Fruit fly (Drosophila melanogaster) whole organism, pupa: ENCODE results near the gene ida.
A peak's percentile ranks its signal among the peaks of the same experiment; 100 is the strongest.

Experiments used
- CG10348 ChIP-seq: fragments of 200-800 bp; sonication (Bioruptor generic); IDR thresholded peaks from 2 replicates; pipeline ENCODE4 v1.3.6; 2022; ENCODE audit warnings: missing biosample characterization, missing genetic modification characterization
- CG12605 ChIP-seq: fragments of 200-800 bp; sonication (Bioruptor generic); IDR thresholded peaks from 2 replicates; pipeline ENCODE4 v1.3.6; 2022; ENCODE audit warnings: missing biosample characterization, missing genetic modification characterization
- CG13204 ChIP-seq: fragments of 200-800 bp; sonication (Bioruptor generic); optimal IDR thresholded peaks from 2 replicates; lab custom pipeline; 2018; ENCODE audit warnings: missing biosample characterization, mild to moderate bottlenecking, missing genetic modification characterization, moderate library complexity
- CG14655 ChIP-seq: fragments of 200-800 bp; sonication (Bioruptor generic); optimal IDR thresholded peaks from 3 replicates; lab custom pipeline; 2017; ENCODE audit warnings: mild to moderate bottlenecking, missing biosample characterization, missing genetic modification reagents, missing genetic modification characterization
- CG15710 ChIP-seq: fragments of 200-800 bp; sonication (Bioruptor generic); optimal IDR thresholded peaks from 2 replicates; lab custom pipeline; 2018; ENCODE audit warnings: missing biosample characterization, mild to moderate bottlenecking, missing genetic modification characterization, moderate library complexity
- CG17806 ChIP-seq: fragments of 200-800 bp; sonication (Bioruptor generic); optimal IDR thresholded peaks from 2 replicates; lab custom pipeline; 2018; ENCODE audit warnings: missing biosample characterization, mild to moderate bottlenecking, missing genetic modification characterization, moderate library complexity
- CG32121 ChIP-seq: fragments of 200-800 bp; sonication (Bioruptor generic); IDR thresholded peaks from 2 replicates; pipeline ENCODE4 v1.3.6; 2022; ENCODE audit warnings: missing biosample characterization, missing genetic modification characterization
- CG34367 ChIP-seq: fragments of 200-800 bp; sonication (Bioruptor generic); optimal IDR thresholded peaks from 2 replicates; lab custom pipeline; 2018; ENCODE audit warnings: missing biosample characterization, mild to moderate bottlenecking, missing genetic modification characterization
- CG4496 ChIP-seq: fragments of 200-800 bp; sonication (Bioruptor generic); IDR thresholded peaks from 3 replicates; pipeline ENCODE4 v1.3.6; 2022; ENCODE audit warnings: missing biosample characterization, missing genetic modification characterization
- CG8159 ChIP-seq: fragments of 200-800 bp; sonication (Bioruptor generic); optimal IDR thresholded peaks from 3 replicates; lab custom pipeline; 2018; ENCODE audit warnings: missing biosample characterization, mild to moderate bottlenecking, missing genetic modification characterization, moderate library complexity
- CG8301 ChIP-seq: fragments of 200-800 bp; sonication (Bioruptor generic); optimal IDR thresholded peaks from 2 replicates; lab custom pipeline; 2018; ENCODE audit warnings: missing biosample characterization, mild to moderate bottlenecking, missing genetic modification characterization
- CG9948 ChIP-seq: fragments of 200-800 bp; sonication (Bioruptor generic); optimal IDR thresholded peaks from 2 replicates; lab custom pipeline; 2018; ENCODE audit warnings: missing biosample characterization, mild to moderate bottlenecking, missing genetic modification characterization, moderate library complexity
- D1 ChIP-seq: fragments of 200-800 bp; sonication (Bioruptor generic); optimal IDR thresholded peaks from 2 replicates; lab custom pipeline; 2018; ENCODE audit warnings: missing biosample characterization, mild to moderate bottlenecking, missing genetic modification characterization, moderate library complexity
- EcR ChIP-seq: fragments of 200-800 bp; sonication (Bioruptor generic); optimal IDR thresholded peaks from 3 replicates; lab custom pipeline; 2019; ENCODE audit warnings: missing biosample characterization, missing genetic modification characterization, mild to moderate bottlenecking, moderate library complexity, missing genetic modification reagents
- Ets98B ChIP-seq: fragments of 200-800 bp; sonication (Bioruptor generic); IDR thresholded peaks from 2 replicates; pipeline ENCODE4 v1.3.6; 2022; ENCODE audit warnings: missing biosample characterization, missing genetic modification characterization
- Pif1A ChIP-seq: fragments of 200-800 bp; sonication (Bioruptor generic); optimal IDR thresholded peaks from 3 replicates; lab custom pipeline; 2016; ENCODE audit warnings: missing biosample characterization, missing genetic modification characterization
- Pif1B ChIP-seq: fragments of 200-800 bp; sonication (Bioruptor generic); optimal IDR thresholded peaks from 3 replicates; lab custom pipeline; 2016; ENCODE audit warnings: missing biosample characterization, missing genetic modification characterization
- Snoo ChIP-seq: fragments of 200-800 bp; sonication (Bioruptor generic); optimal IDR thresholded peaks from 3 replicates; lab custom pipeline; 2017; ENCODE audit warnings: missing biosample characterization, mild to moderate bottlenecking, missing genetic modification characterization, inconsistent platforms
- fd96Ca ChIP-seq: fragments of 200-800 bp; sonication (Bioruptor generic); IDR thresholded peaks from 3 replicates; pipeline ENCODE4 v1.3.6; 2022; ENCODE audit warnings: missing biosample characterization, missing genetic modification characterization
- gl ChIP-seq: fragments of 200-800 bp; sonication (Bioruptor generic); optimal IDR thresholded peaks from 2 replicates; lab custom pipeline; 2018; ENCODE audit warnings: missing biosample characterization, mild to moderate bottlenecking, missing genetic modification characterization
- rn ChIP-seq: fragments of 200-800 bp; sonication (Bioruptor generic); IDR thresholded peaks from 2 replicates; pipeline ENCODE4 v1.3.6; 2022; ENCODE audit warnings: missing biosample characterization, missing genetic modification characterization

ida gene

DNA sequence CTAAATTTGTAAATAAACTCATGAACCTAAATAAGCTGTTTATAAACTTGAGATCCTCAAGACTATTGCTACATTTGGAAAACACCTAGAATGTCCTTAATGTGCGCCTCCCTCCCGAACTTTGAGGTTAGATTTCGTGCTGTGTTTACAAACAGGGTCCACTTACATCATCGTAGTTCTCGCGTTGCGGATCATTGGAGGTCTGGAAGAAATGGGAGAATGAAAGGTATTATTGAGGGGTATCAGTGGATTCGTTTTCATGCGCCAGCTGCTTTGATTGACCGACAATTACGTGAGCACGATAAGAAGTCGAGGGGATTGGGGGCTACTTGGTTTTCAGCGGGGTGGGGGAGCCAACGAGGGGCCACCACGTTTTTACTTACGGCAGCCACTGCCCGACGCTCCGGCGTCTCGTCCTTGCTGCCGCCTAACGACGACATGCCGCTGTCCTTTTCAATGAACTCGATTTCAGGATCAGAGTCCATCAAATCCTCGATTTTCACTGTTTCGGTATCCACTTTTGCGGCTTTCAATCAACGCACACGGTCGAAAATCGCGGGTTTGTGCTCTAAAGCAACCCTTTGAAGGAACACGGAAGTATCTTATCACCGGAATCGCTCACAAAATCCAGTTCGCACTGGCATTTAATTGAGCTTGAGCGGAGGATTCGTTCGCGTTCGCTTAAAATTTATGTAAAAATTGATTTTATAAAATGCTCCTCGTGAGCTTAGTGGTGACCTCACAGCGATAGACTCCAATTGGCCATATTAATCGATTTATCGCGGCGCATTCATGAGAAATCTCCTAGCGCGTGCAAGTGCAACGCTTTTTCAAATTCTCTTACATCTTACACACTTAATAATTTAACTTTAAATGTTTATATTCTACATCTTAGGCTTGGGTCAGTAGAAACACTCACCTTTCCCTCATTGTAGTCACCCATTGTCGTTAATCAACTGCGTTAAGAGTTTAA, 4.0 kb downstream of the ida start:
- TF ChIP-seq rn (GFP tag; lab: Robert Waterston, UW), result no peak
- peak; percentile 87 for TF ChIP-seq EcR (GFP tag; lab: Kevin White, UChicago)

dm6 chr3L:3909831-3910230, 4.7 kb downstream of the ida start, which contains the start of gene mge:
TSS of gene mge (minus strand) at chr3L:3909931.
- TF ChIP-seq Ets98B (no peak), CG14655 (GFP tag; lab: Kevin White, UChicago) (no peak)

DNA sequence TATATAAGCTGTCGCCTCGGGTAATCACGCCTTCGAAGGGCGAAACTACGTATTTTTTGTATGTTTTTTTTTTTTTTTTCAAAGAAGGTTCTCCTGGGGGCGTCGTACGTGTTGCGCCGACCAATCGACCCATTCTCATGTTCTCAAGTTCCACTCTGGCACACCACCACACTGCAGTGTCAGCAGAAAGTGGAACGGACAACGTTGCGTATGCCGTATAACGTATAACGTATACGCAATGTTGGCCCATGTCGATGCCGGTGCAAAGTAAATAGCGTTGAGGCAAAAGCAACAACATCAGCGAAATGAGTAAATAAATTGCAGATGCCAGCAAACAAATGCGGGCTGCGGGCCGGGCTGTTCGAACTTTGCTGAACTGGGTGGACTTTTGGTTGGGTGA, 7.0 kb downstream of the ida start:
- TF ChIP-seq rn (GFP tag; lab: Robert Waterston, UW) (no peak), CG34367 (tag; lab: Kevin White, UChicago) (no peak), CG9948 (tag; lab: Kevin White, UChicago) (no peak), gl (tag; lab: Kevin White, UChicago) (no peak), D1 (tag; lab: Kevin White, UChicago) (no peak), Pif1A (no peak), Ets98B (no peak), CG17806 (no peak), Pif1B (GFP tag; lab: Kevin White, UChicago) (no peak), CG4496 (GFP tag; lab: Robert Waterston, UW) (no peak), CG14655 (GFP tag; lab: Kevin White, UChicago) (no peak), Snoo (tag; lab: Kevin White, UChicago) (no peak), CG15710 (tag; lab: Kevin White, UChicago) (no peak), CG8301 (tag; lab: Kevin White, UChicago) (no peak), CG32121 (GFP tag; lab: Robert Waterston, UW) (no peak), fd96Ca (GFP tag; lab: Robert Waterston, UW) (no peak), CG10348 (no peak), CG8159 (no peak)
- TF ChIP-seq, all 21 proteins: peak for 0

DNA sequence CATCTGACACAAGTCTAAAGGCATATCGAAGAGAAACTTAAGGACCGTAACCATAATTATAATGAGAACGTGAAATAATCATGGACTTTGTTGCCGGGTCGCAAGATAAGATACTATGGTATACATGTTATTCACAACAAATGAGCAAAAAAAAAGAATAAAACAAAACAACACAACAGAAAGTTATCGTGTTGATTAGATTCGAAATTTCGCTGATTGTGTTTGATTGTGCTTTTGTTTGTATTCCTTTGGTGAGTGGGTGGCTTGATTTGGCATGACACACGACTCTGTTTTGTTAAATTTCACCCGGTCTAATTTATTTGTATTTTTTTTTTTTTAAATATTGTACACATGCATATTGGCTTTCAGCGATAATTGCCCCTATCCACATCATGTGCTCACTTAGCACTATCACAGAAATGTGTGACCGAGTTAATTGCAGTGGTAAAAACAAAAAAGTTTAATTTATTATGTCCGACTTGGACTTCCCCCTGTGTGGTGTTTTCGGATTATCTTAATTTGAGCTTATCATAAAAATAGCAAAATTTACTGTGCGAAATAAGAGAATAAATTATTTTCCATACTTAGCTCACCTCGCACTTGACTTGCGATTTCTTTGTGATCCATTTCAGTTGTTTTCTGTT, 18.6 kb downstream of the ida start:
- TF ChIP-seq CG9948 (tag; lab: Kevin White, UChicago), result no peak
- TF ChIP-seq CG14655 (GFP tag; lab: Kevin White, UChicago), result no peak
- TF ChIP-seq rn (GFP tag; lab: Robert Waterston, UW), result no peak
- TF ChIP-seq CG32121 (GFP tag; lab: Robert Waterston, UW), result no peak
- TF ChIP-seq CG13204, result no peak
- no peak for TF ChIP-seq Pif1A
- TF ChIP-seq CG12605, result no peak

- TF ChIP-seq Snoo (tag; lab: Kevin White, UChicago) (no peak), CG15710 (tag; lab: Kevin White, UChicago) (no peak), CG4496 (GFP tag; lab: Robert Waterston, UW) (no peak), CG8159 (no peak), CG12605 (no peak), gl (tag; lab: Kevin White, UChicago) (no peak), CG10348 (no peak), EcR (GFP tag; lab: Kevin White, UChicago) (no peak), CG17806 (no peak)
These were observed 20.3 kb downstream of the ida start for dm6 chr3L:3925487-3925886.

DNA sequence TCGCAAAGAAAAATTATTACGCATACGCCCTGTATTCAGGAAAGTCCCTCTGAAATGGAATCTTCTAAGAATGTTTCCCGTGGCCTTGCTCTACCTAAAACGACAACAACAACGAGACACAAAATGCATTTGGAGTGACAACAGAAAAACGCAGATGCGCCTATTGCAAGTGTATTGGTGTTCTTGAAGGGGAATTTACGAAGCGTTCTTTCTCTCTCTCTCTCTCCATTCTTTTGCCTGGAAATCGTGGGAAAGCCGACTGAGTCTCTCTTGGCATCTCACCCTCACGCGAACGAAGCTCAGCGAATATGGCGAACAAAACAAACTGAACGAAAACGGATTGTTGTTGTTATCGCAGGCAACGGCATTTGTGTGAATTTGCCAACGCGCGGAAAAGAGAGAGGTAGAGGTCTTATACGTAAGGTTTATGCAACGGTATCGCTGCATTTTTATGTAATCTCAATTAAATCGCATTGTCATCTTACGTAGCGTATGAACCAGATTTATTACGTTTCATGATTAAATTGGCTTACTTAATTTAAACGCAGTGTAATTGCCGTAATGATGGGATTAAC, 21.1 kb downstream of the ida start:
- TF ChIP-seq Pif1A (no peak), CG4496 (GFP tag; lab: Robert Waterston, UW) (no peak), D1 (tag; lab: Kevin White, UChicago) (no peak), CG13204 (no peak), Pif1B (GFP tag; lab: Kevin White, UChicago) (no peak), CG14655 (GFP tag; lab: Kevin White, UChicago) (no peak), rn (GFP tag; lab: Robert Waterston, UW) (no peak), CG8301 (tag; lab: Kevin White, UChicago) (no peak), fd96Ca (GFP tag; lab: Robert Waterston, UW) (no peak), EcR (GFP tag; lab: Kevin White, UChicago) (no peak), CG32121 (GFP tag; lab: Robert Waterston, UW) (no peak)
